Worm (Caenorhabditis elegans): ENCODE measurements around the gene lgc-9.

lgc-9 gene

DNA sequence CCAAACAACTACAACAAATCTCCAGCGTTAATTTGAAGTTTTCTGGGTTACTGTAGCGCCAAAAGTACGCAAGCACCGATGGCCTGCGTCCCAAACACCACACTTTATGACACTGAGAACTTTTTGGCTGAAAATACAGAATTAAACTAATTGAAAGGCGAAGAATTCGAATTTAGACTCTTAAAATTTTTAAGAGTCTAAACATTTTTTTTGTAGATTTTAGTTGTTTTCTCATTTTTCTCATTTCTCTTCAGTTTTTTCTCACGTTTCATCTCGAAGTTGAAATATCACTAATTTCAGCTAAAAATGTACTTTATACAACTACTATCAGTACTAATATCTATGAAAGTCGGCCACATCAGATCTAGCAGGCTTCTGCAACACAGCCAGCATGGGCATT lies at the start of gene lgc-9:
TSS of gene lgc-9 (plus strand) at position 301 of the 400 bp plus-strand sequence.
- TF ChIP-seq mab-5 (tag; optimal IDR thresholded peaks at IDR 0.05) (no peak), hlh-1 (tag; optimal IDR thresholded peaks at IDR 0.05) (no peak), ceh-39 (tag; optimal IDR thresholded peaks at IDR 0.05) (no peak), flh-1 (GFP tag; optimal IDR thresholded peaks at IDR 0.05) (no peak), blmp-1 (tag; optimal IDR thresholded peaks at IDR 0.05) (no peak), mep-1 (tag; optimal IDR thresholded peaks at IDR 0.05) (no peak), ztf-11 (tag; optimal IDR thresholded peaks at IDR 0.05) (no peak), tbx-8 (GFP tag; optimal IDR thresholded peaks at IDR 0.05) (no peak), zip-8 (tag; optimal IDR thresholded peaks at IDR 0.05) (no peak), elt-3 (tag; optimal IDR thresholded peaks at IDR 0.05) (no peak), lin-32 (GFP tag; optimal IDR thresholded peaks at IDR 0.05) (no peak), unc-39 (tag; optimal IDR thresholded peaks at IDR 0.05) (no peak)

- TF ChIP-seq lsy-2 (tag; optimal IDR thresholded peaks at IDR 0.05): no peak
- TF ChIP-seq mep-1 (tag; optimal IDR thresholded peaks at IDR 0.05): no peak
- TF ChIP-seq nhr-237 (tag; optimal IDR thresholded peaks at IDR 0.05): peak; percentile 6
- TF ChIP-seq snpc-4 (tag; optimal IDR thresholded peaks at IDR 0.05): no peak
Observed at ce11 chrIV:3368638-3369247, 46.7 kb upstream of the lgc-9 start, which contains the start of gene vha-19. Gene vha-19 (plus strand): TSS chrIV:3369197.

DNA sequence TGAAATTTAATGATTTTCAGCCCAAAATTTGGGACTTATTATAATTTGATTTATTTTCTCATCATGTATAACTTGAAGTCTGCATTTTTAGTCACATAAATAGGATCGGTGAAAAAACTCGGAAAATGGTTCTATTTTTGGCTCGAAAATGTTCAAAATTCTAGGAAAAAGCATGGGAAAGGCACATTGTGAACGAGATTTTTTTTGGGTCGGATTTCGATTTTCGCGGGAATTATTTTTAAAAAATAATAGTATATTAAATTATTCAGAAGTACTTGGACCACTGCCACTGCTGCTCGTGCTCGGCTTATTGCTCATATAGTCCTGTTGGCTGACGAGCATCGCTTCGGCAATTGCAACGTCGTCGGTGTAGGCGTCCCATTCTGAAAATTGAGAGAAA lies 42.1 kb upstream of the lgc-9 start:
- TF ChIP-seq drap-1 (GFP tag; optimal IDR thresholded peaks at IDR 0.05) (no peak), ceh-43 (GFP tag; optimal IDR thresholded peaks at IDR 0.05) (no peak), snpc-4 (tag; optimal IDR thresholded peaks at IDR 0.05) (no peak), M03D4.4 (tag; optimal IDR thresholded peaks at IDR 0.05) (no peak), lsy-2 (tag; optimal IDR thresholded peaks at IDR 0.05) (no peak), nhr-237 (tag; optimal IDR thresholded peaks at IDR 0.05) (no peak), mab-5 (tag; optimal IDR thresholded peaks at IDR 0.05) (no peak), bed-3 (GFP tag; optimal IDR thresholded peaks at IDR 0.05) (no peak), flh-1 (GFP tag; optimal IDR thresholded peaks at IDR 0.05) (no peak), sptf-1 (tag; optimal IDR thresholded peaks at IDR 0.05) (no peak), tbx-8 (GFP tag; optimal IDR thresholded peaks at IDR 0.05) (no peak), ham-2 (GFP tag; optimal IDR thresholded peaks at IDR 0.05) (no peak), unc-62 (GFP tag; optimal IDR thresholded peaks at IDR 0.05) (no peak), blmp-1 (tag; optimal IDR thresholded peaks at IDR 0.05) (no peak), elt-3 (tag; optimal IDR thresholded peaks at IDR 0.05) (no peak), lin-32 (GFP tag; optimal IDR thresholded peaks at IDR 0.05) (no peak), nhr-76 (tag; optimal IDR thresholded peaks at IDR 0.05) (no peak), elt-1 (tag; optimal IDR thresholded peaks at IDR 0.05; ENCODE audit: borderline replicate concordance, insufficient read depth) (no peak)

DNA sequence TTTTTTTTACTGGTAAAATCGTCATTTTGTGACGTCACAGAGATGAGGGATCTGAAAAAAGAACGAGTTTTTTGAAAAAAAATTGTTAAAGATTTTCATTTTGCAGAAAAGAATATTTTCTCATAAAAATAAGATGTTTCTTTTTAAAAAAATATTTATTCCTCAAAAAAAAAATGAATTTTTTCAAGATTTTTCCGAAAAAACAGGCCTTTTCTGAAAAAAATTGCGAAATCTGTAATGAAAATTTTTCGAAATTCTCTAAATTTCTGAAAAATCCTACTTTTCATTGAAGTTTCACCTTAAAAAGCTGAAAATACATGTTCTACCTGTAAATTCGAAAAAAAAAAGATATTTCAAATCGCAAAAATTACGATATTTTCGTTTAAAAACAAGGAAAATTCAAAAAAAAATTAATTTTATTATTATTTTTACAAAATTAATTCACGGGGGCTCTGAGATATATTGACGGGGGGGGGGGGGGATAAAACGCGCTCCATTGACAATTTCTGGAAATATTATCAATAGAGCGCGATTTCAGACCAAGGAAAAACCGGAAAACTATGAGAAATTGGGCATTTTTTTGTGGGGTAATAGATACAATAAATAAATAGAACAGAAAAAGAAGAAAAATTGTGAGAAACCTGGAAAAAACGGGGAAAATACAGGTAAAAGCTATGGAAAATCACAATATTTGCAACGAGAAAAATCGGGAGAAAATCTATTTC lies 37.2 kb upstream of the lgc-9 start, which contains the start of gene otub-4:
TSS of gene otub-4 (minus strand) at position 51 of the 725 bp plus-strand sequence.
- no peak for TF ChIP-seq nhr-237 (tag; optimal IDR thresholded peaks at IDR 0.05)
- no peak for TF ChIP-seq ceh-43 (GFP tag; optimal IDR thresholded peaks at IDR 0.05)
- no peak for TF ChIP-seq blmp-1 (tag; optimal IDR thresholded peaks at IDR 0.05)
- TF ChIP-seq unc-120 (tag; optimal IDR thresholded peaks at IDR 0.05; ENCODE audit: poor library complexity, severe bottlenecking): no peak
- no peak for TF ChIP-seq unc-62 (GFP tag; optimal IDR thresholded peaks at IDR 0.05)
- TF ChIP-seq nhr-28 (tag; optimal IDR thresholded peaks at IDR 0.05): no peak
- no peak for TF ChIP-seq sem-2 (GFP tag; optimal IDR thresholded peaks at IDR 0.05)

- TF ChIP-seq snpc-4 (tag; optimal IDR thresholded peaks at IDR 0.05) (no peak), lsy-2 (tag; optimal IDR thresholded peaks at IDR 0.05) (no peak), M03D4.4 (tag; optimal IDR thresholded peaks at IDR 0.05) (no peak), sptf-1 (tag; optimal IDR thresholded peaks at IDR 0.05) (no peak), ztf-11 (tag; optimal IDR thresholded peaks at IDR 0.05) (no peak), ceh-43 (GFP tag; optimal IDR thresholded peaks at IDR 0.05) (no peak), tbx-8 (GFP tag; optimal IDR thresholded peaks at IDR 0.05) (no peak), cnd-1 (tag; optimal IDR thresholded peaks at IDR 0.05) (no peak), nhr-28 (tag; optimal IDR thresholded peaks at IDR 0.05) (no peak), nhr-2 (tag; optimal IDR thresholded peaks at IDR 0.05) (no peak), lin-32 (GFP tag; optimal IDR thresholded peaks at IDR 0.05) (no peak), mls-2 (tag; optimal IDR thresholded peaks at IDR 0.05) (no peak), ceh-83 (GFP tag; optimal IDR thresholded peaks at IDR 0.05) (no peak), unc-120 (tag; optimal IDR thresholded peaks at IDR 0.05; ENCODE audit: poor library complexity, severe bottlenecking) (no peak), blmp-1 (tag; optimal IDR thresholded peaks at IDR 0.05) (no peak), mab-5 (tag; optimal IDR thresholded peaks at IDR 0.05) (no peak)
Observed at ce11 chrIV:3382338-3382907, 33.1 kb upstream of the lgc-9 start, which contains the start of gene B0546.3. Gene B0546.3 (minus strand): TSS chrIV:3382841.

Measured in whole organism, mixed stage, embryonic.